Worm (Caenorhabditis elegans) whole organism, young adult: ENCODE data around the gene sre-28.

Experiments
- lin-26 ChIP-seq: fragments of 200-800 bp; sonication (Bioruptor generic); IDR thresholded peaks from 2 replicates; pipeline ENCODE4 v1.3.6; 2022; ENCODE audit warnings: missing genetic modification reagents, missing genetic modification characterization, missing compliant biosample characterization
- lin-40 ChIP-seq: sonication (generic microtip); optimal IDR thresholded peaks from 2 replicates; lab custom pipeline; 2016; ENCODE audit warnings: missing genetic modification characterization, mild to moderate bottlenecking, missing compliant biosample characterization, missing genotype, missing genetic modification reagents

DNA sequence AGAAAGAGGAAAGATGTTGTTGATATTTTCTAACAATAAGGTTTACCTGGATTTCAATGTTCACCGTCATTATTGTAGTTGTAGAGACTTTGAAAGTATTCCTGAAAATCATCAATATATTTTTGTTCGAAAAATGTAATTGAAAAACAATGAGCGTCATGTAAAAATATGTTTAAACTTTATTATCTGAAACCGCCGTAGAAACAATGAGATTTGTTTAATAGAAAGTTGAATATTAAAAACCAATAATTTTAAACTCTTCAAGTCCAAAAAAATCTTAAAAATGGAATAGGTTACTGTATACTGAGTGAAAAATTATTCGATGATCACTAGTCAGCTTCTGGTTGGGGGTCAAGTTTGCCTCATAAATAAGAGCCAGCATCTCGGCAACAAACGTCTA lies 14.0 kb downstream of the sre-28 start, which contains the start of gene anmt-3:
- no peak for TF ChIP-seq lin-26 (GFP tag; lab: Robert Waterston, UW)
- TF ChIP-seq lin-40, result no peak
